Worm (Caenorhabditis elegans) whole organism, L4 larva: Measurements from ENCODE around the gene let-754.
A peak's percentile ranks its signal among the peaks of the same experiment; 100 is the strongest.

ENCODE experiments used
- F49E8.2 ChIP-seq: sonication (generic microtip); optimal IDR thresholded peaks from 2 replicates; lab custom pipeline; 2016; ENCODE audit warnings: missing compliant biosample characterization, mild to moderate bottlenecking, missing genetic modification characterization, borderline replicate concordance
- R02D3.7 ChIP-seq: fragments of 150-350 bp; sonication (generic microtip); optimal IDR thresholded peaks from 3 replicates; lab custom pipeline; 2014; ENCODE audit warnings: missing biosample characterization, missing genetic modification characterization
- T20F7.1 ChIP-seq: fragments of 200-800 bp; sonication (Bioruptor generic); optimal IDR thresholded peaks from 2 replicates; lab custom pipeline; 2018; ENCODE audit warnings: mild to moderate bottlenecking, missing genetic modification characterization, missing compliant biosample characterization
- T26A8.4 ChIP-seq: fragments of 200-800 bp; sonication (Bioruptor generic); IDR thresholded peaks from 2 replicates; pipeline ENCODE4 v1.3.6; 2022; ENCODE audit warnings: missing genetic modification characterization, missing compliant biosample characterization
- Y105C5A.15 ChIP-seq: fragments of 200-800 bp; sonication (Bioruptor generic); IDR thresholded peaks from 2 replicates; pipeline ENCODE4 v1.3.6; 2022; ENCODE audit warnings: missing genetic modification characterization, missing compliant biosample characterization
- Y75B8A.6 ChIP-seq: fragments of 200-800 bp; sonication (Bioruptor generic); IDR thresholded peaks from 2 replicates; pipeline ENCODE4 v1.3.6; 2022; ENCODE audit warnings: missing genetic modification reagents, missing genetic modification characterization, missing compliant biosample characterization
- ZK337.2 ChIP-seq: fragments of 200-800 bp; sonication (Bioruptor generic); IDR thresholded peaks from 2 replicates; pipeline ENCODE4 v1.3.6; 2022; ENCODE audit warnings: missing genetic modification reagents, missing genetic modification characterization, missing compliant biosample characterization
- aly-2 ChIP-seq: sonication (generic microtip); optimal IDR thresholded peaks from 2 replicates; lab custom pipeline; 2018; ENCODE audit warnings: missing biosample characterization, missing genetic modification characterization
- attf-4 ChIP-seq: sonication (generic microtip); optimal IDR thresholded peaks from 3 replicates; lab custom pipeline; 2017; ENCODE audit warnings: missing biosample characterization, missing genetic modification characterization
- ceh-20 ChIP-seq: fragments of 200-800 bp; sonication (Bioruptor generic); IDR thresholded peaks from 2 replicates; pipeline ENCODE4 v1.3.6; 2022; ENCODE audit warnings: missing genetic modification reagents, missing genetic modification characterization, missing compliant biosample characterization
- ceh-32 ChIP-seq: sonication (generic microtip); optimal IDR thresholded peaks from 2 replicates; lab custom pipeline; 2016; ENCODE audit warnings: mild to moderate bottlenecking, missing genetic modification characterization, missing compliant biosample characterization; ENCODE audit not compliant: poor library complexity
- ces-1 ChIP-seq: fragments of 150-350 bp; sonication (generic microtip); optimal IDR thresholded peaks from 4 replicates; lab custom pipeline; 2014; ENCODE audit warnings: missing biosample characterization, missing genetic modification reagents, missing genetic modification characterization
- ctbp-1 ChIP-seq: fragments of 200-800 bp; sonication (Bioruptor generic); IDR thresholded peaks from 2 replicates; pipeline ENCODE4 v1.3.6; 2022; ENCODE audit warnings: missing genetic modification reagents, missing genetic modification characterization, missing compliant biosample characterization
- daf-16 ChIP-seq, 3 experiments: sonication (generic microtip); optimal IDR thresholded peaks; 2 replicates each; lab custom pipeline; 2016 to 2017; ENCODE audit warnings: missing genetic modification characterization in 3 of 3, missing genetic modification reagents in 3 of 3, mild to moderate bottlenecking in 2 of 3, missing compliant biosample characterization in 2 of 3, missing biosample characterization in 1 of 3, moderate library complexity in 1 of 3
- dmd-9 ChIP-seq: fragments of 200-800 bp; sonication (Bioruptor generic); IDR thresholded peaks from 2 replicates; pipeline ENCODE4 v1.3.6; 2022; ENCODE audit warnings: missing genetic modification reagents, missing genetic modification characterization, missing compliant biosample characterization
- dpl-1 ChIP-seq: fragments of 150-350 bp; optimal IDR thresholded peaks from 2 replicates; lab custom pipeline; 2014; ENCODE audit warnings: missing biosample characterization, missing genetic modification reagents, missing genetic modification characterization
- dve-1 ChIP-seq: sonication (generic microtip); optimal IDR thresholded peaks from 2 replicates; lab custom pipeline; 2017; ENCODE audit warnings: antibody characterized with exemption, mild to moderate bottlenecking, missing genetic modification characterization, missing compliant biosample characterization; ENCODE audit not compliant: insufficient read depth
- fkh-10 ChIP-seq: fragments of 150-350 bp; optimal IDR thresholded peaks from 2 replicates; lab custom pipeline; 2014; ENCODE audit warnings: missing biosample characterization, missing genetic modification reagents, missing genetic modification characterization
- gei-8 ChIP-seq: fragments of 200-800 bp; sonication (Bioruptor generic); optimal IDR thresholded peaks from 2 replicates; lab custom pipeline; 2018; ENCODE audit warnings: mild to moderate bottlenecking, missing genetic modification characterization, missing compliant biosample characterization
- hif-1 ChIP-seq, 2 experiments: sonication (generic microtip); optimal IDR thresholded peaks; 2 replicates each; lab custom pipeline; 2016 to 2017; ENCODE audit warnings: missing compliant biosample characterization in 2 of 2, missing genetic modification characterization in 2 of 2, missing genetic modification reagents in 2 of 2, missing genotype in 2 of 2, mild to moderate bottlenecking in 1 of 2
- hlh-11 ChIP-seq: fragments of 200-800 bp; sonication (Bioruptor generic); optimal IDR thresholded peaks from 2 replicates; lab custom pipeline; 2018; ENCODE audit warnings: mild to moderate bottlenecking, missing genetic modification characterization, missing compliant biosample characterization
- hlh-30 ChIP-seq: sonication (generic microtip); optimal IDR thresholded peaks from 2 replicates; lab custom pipeline; 2017; ENCODE audit warnings: antibody characterized with exemption, mild to moderate bottlenecking, missing genetic modification characterization, missing compliant biosample characterization; ENCODE audit not compliant: insufficient read depth
- hmg-1.1 ChIP-seq: fragments of 200-800 bp; sonication (Bioruptor generic); IDR thresholded peaks from 2 replicates; pipeline ENCODE4 v1.3.6; 2022; ENCODE audit warnings: missing genetic modification reagents, missing genetic modification characterization, missing compliant biosample characterization
- jun-1 ChIP-seq: fragments of 150-350 bp; optimal IDR thresholded peaks from 2 replicates; lab custom pipeline; 2014; ENCODE audit warnings: missing biosample characterization, missing genetic modification reagents, missing genetic modification characterization
- lim-7 ChIP-seq: fragments of 200-800 bp; sonication (Bioruptor generic); IDR thresholded peaks from 2 replicates; pipeline ENCODE4 v1.3.6; 2022; ENCODE audit warnings: missing genetic modification characterization, missing compliant biosample characterization
- lin-38 ChIP-seq: fragments of 200-800 bp; sonication (Bioruptor generic); IDR thresholded peaks from 2 replicates; pipeline ENCODE4 v1.3.6; 2022; ENCODE audit warnings: missing genetic modification reagents, missing genetic modification characterization, missing compliant biosample characterization
- lin-39 ChIP-seq: fragments of 150-350 bp; optimal IDR thresholded peaks from 2 replicates; lab custom pipeline; 2014; ENCODE audit warnings: missing biosample characterization, missing genetic modification reagents, missing genetic modification characterization
- madf-9 ChIP-seq: fragments of 200-800 bp; sonication (Bioruptor generic); conservative IDR thresholded peaks from 2 replicates; pipeline ENCODE4 v1.3.6; 2022; ENCODE audit warnings: missing genetic modification reagents, missing genetic modification characterization, missing compliant biosample characterization
- mdt-29 ChIP-seq: fragments of 200-800 bp; sonication (Bioruptor generic); IDR thresholded peaks from 2 replicates; pipeline ENCODE4 v1.3.6; 2022; ENCODE audit warnings: missing genetic modification reagents, missing genetic modification characterization, missing compliant biosample characterization
- mep-1 ChIP-seq: fragments of 150-350 bp; sonication (generic microtip); optimal IDR thresholded peaks from 3 replicates; lab custom pipeline; 2014; ENCODE audit warnings: missing biosample characterization, missing genetic modification characterization
- mes-2 ChIP-seq: sonication (generic microtip); optimal IDR thresholded peaks from 2 replicates; lab custom pipeline; 2016; ENCODE audit warnings: missing genotype, mild to moderate bottlenecking, missing genetic modification characterization, missing compliant biosample characterization; ENCODE audit not compliant: poor library complexity, severe bottlenecking
- nhr-102 ChIP-seq: sonication (generic microtip); optimal IDR thresholded peaks from 2 replicates; lab custom pipeline; 2016; ENCODE audit warnings: mild to moderate bottlenecking, missing genetic modification characterization, moderate library complexity, missing compliant biosample characterization
- nhr-11 ChIP-seq: fragments of 150-350 bp; optimal IDR thresholded peaks from 2 replicates; lab custom pipeline; 2014; ENCODE audit warnings: missing biosample characterization, missing genetic modification characterization
- nhr-28 ChIP-seq: fragments of 150-350 bp; optimal IDR thresholded peaks from 2 replicates; lab custom pipeline; 2014; ENCODE audit warnings: missing biosample characterization, missing genetic modification characterization
- nhr-76 ChIP-seq: fragments of 150-350 bp; optimal IDR thresholded peaks from 2 replicates; lab custom pipeline; 2014; ENCODE audit warnings: missing biosample characterization, missing genetic modification characterization
- pqm-1 ChIP-seq: sonication (generic microtip); optimal IDR thresholded peaks from 2 replicates; lab custom pipeline; 2017; ENCODE audit warnings: missing biosample characterization, missing genetic modification characterization
- snpc-1.2 ChIP-seq: fragments of 200-800 bp; sonication (Bioruptor generic); IDR thresholded peaks from 2 replicates; pipeline ENCODE4 v1.3.6; 2022; ENCODE audit warnings: missing genetic modification reagents, missing genetic modification characterization, missing compliant biosample characterization
- tag-97 ChIP-seq: fragments of 200-800 bp; sonication (Bioruptor generic); IDR thresholded peaks from 2 replicates; pipeline ENCODE4 v1.3.6; 2022; ENCODE audit warnings: missing genetic modification characterization, missing compliant biosample characterization
- unc-130 ChIP-seq: sonication (generic microtip); optimal IDR thresholded peaks from 2 replicates; lab custom pipeline; 2016; ENCODE audit warnings: missing genetic modification reagents, missing genetic modification characterization, missing compliant biosample characterization
- unc-39 ChIP-seq: sonication (generic microtip); optimal IDR thresholded peaks from 2 replicates; lab custom pipeline; 2017; ENCODE audit warnings: missing biosample characterization, missing genetic modification characterization
- unc-62 ChIP-seq, 3 experiments: fragments of 150-350 bp in 1 of 3; sonication (generic microtip); optimal IDR thresholded peaks in 2 of 3; peaks in 1 of 3; 1 replicate in 1 of 3; 2 replicates in 2 of 3; lab custom pipeline; 2014 to 2017; ENCODE audit warnings: missing biosample characterization in 3 of 3, missing genetic modification characterization in 3 of 3, missing genetic modification reagents in 3 of 3, missing genotype in 1 of 3
- vab-7 ChIP-seq: fragments of 200-800 bp; sonication (Bioruptor generic); IDR thresholded peaks from 2 replicates; pipeline ENCODE4 v1.3.6; 2022; ENCODE audit warnings: missing genetic modification reagents, missing genetic modification characterization, missing compliant biosample characterization
- zfp-2 ChIP-seq: sonication (generic microtip); optimal IDR thresholded peaks from 2 replicates; lab custom pipeline; 2016; ENCODE audit warnings: mild to moderate bottlenecking, missing genetic modification characterization, missing compliant biosample characterization
- zfp-3 ChIP-seq: fragments of 200-800 bp; sonication (Bioruptor generic); conservative IDR thresholded peaks from 2 replicates; pipeline ENCODE4 v1.3.6; 2022; ENCODE audit warnings: missing genetic modification reagents, missing genetic modification characterization, missing compliant biosample characterization
- zip-11 ChIP-seq: fragments of 200-800 bp; sonication (Bioruptor generic); IDR thresholded peaks from 2 replicates; pipeline ENCODE4 v1.3.6; 2022; ENCODE audit warnings: missing genetic modification characterization, missing compliant biosample characterization
- zip-2 ChIP-seq: fragments of 150-350 bp; optimal IDR thresholded peaks from 2 replicates; lab custom pipeline; 2014; ENCODE audit warnings: missing biosample characterization, missing genetic modification characterization
- ztf-7 ChIP-seq: fragments of 150-350 bp; optimal IDR thresholded peaks from 2 replicates; lab custom pipeline; 2014; ENCODE audit warnings: missing biosample characterization, missing genetic modification characterization

The let-754 gene

ce11 chrIII:7933235-7933634, 19.9 kb downstream of the let-754 start, which contains the start of gene ran-2:
ran-2 (plus strand) TSS chrIII:7933535.
- TF ChIP-seq tag-97 (GFP tag; lab: Robert Waterston, UW) (no peak), pqm-1 (tag; lab: Kevin White, UChicago) (peak; percentile 22), dve-1 (tag; lab: Kevin White, UChicago) (peak; percentile 16), daf-16 (GFP tag; optimal IDR thresholded peaks at IDR 0.05; lab: Kevin White, UChicago) (no peak), daf-16 (tag; optimal IDR thresholded peaks at IDR 0.05; lab: Kevin White, UChicago) (peak; percentile 50)
- TF ChIP-seq, all 104 proteins: peak for 3

ce11 chrIII:7928549-7929129, 24.5 kb downstream of the let-754 start, which contains the start of the genes C29E4.13 and npp-15:
C29E4.13 (minus strand) TSS chrIII:7928717.
npp-15 (plus strand) TSS chrIII:7929043.
- peak; percentile 33; the same call in 1 of the 2 replicates for TF ChIP-seq lin-38 (GFP tag; lab: Robert Waterston, UW)
- TF ChIP-seq mes-2, result peak; percentile 64
- TF ChIP-seq ctbp-1 (GFP tag; lab: Robert Waterston, UW), result no peak
- TF ChIP-seq lin-39 (tag; lab: Kevin White, UChicago), result no peak
- TF ChIP-seq dmd-9, result no peak
- no peak for TF ChIP-seq attf-4 (tag; lab: Kevin White, UChicago)
- no peak for TF ChIP-seq fkh-10
- TF ChIP-seq zfp-3 (GFP tag; lab: Robert Waterston, UW), result no peak
- TF ChIP-seq F49E8.2 (tag; lab: Kevin White, UChicago), result no peak
- TF ChIP-seq nhr-11 (tag; lab: Kevin White, UChicago), result no peak
- TF ChIP-seq Y75B8A.6 (GFP tag; lab: Robert Waterston, UW), result no peak
- peak; percentile 39 for TF ChIP-seq unc-130 (GFP tag; lab: Kevin White, UChicago)
- no peak for TF ChIP-seq zip-11 (GFP tag; lab: Robert Waterston, UW)
- TF ChIP-seq jun-1 (tag; lab: Kevin White, UChicago), result no peak
- no peak for TF ChIP-seq mdt-29 (GFP tag; lab: Robert Waterston, UW)
- no peak for TF ChIP-seq hlh-11 (tag; lab: Kevin White, UChicago)
- peak; percentile 72 for TF ChIP-seq T20F7.1
- peak; percentile 10 for TF ChIP-seq mep-1 (tag; lab: Kevin White, UChicago)
- peak; percentile 34 for TF ChIP-seq nhr-28 (tag; lab: Kevin White, UChicago)
- no peak for TF ChIP-seq T26A8.4 (GFP tag; lab: Robert Waterston, UW)
- peak; percentile 81 for TF ChIP-seq dpl-1 (GFP tag; lab: Kevin White, UChicago)
- TF ChIP-seq aly-2 (tag; lab: Kevin White, UChicago), result no peak
- TF ChIP-seq madf-9 (GFP tag; lab: Robert Waterston, UW), result no peak
- TF ChIP-seq dve-1 (tag; lab: Kevin White, UChicago), result peak; percentile 28
- no peak for TF ChIP-seq unc-39
- TF ChIP-seq R02D3.7, result no peak
- no peak for TF ChIP-seq nhr-102 (tag; lab: Kevin White, UChicago)
- TF ChIP-seq gei-8 (GFP tag; lab: Kevin White, UChicago), result no peak
- no peak for TF ChIP-seq unc-62 (GFP tag; optimal IDR thresholded peaks at IDR 0.05 in 1 of 2; lab: Kevin White, UChicago)
- no peak for TF ChIP-seq unc-62 (tag; optimal IDR thresholded peaks at IDR 0.05; lab: Kevin White, UChicago)
- peak; percentile 12 for TF ChIP-seq hlh-30
- no peak for TF ChIP-seq ceh-32 (tag; lab: Kevin White, UChicago)
- TF ChIP-seq vab-7 (GFP tag; lab: Robert Waterston, UW), result no peak
- TF ChIP-seq ceh-20, result no peak
- TF ChIP-seq zip-2, result no peak
- no peak for TF ChIP-seq ces-1 (GFP tag; lab: Kevin White, UChicago)
- no peak for TF ChIP-seq nhr-76
- no peak for TF ChIP-seq snpc-1.2 (GFP tag; lab: Robert Waterston, UW)
- TF ChIP-seq ztf-7 (tag; lab: Kevin White, UChicago), result no peak
- no peak for TF ChIP-seq daf-16 (GFP tag; optimal IDR thresholded peaks at IDR 0.05; lab: Kevin White, UChicago)
- peak; percentile 37 for TF ChIP-seq daf-16 (tag; optimal IDR thresholded peaks at IDR 0.05; lab: Kevin White, UChicago)
- TF ChIP-seq lim-7 (GFP tag; lab: Robert Waterston, UW), result no peak
- TF ChIP-seq hmg-1.1, result no peak
- TF ChIP-seq zfp-2 (tag; lab: Kevin White, UChicago), result no peak
- no peak for TF ChIP-seq Y105C5A.15 (GFP tag; lab: Robert Waterston, UW)
- no peak for TF ChIP-seq hif-1 (tag; optimal IDR thresholded peaks at IDR 0.05; lab: Kevin White, UChicago)
- no peak for TF ChIP-seq ZK337.2 (GFP tag; lab: Robert Waterston, UW)
